Worm (Caenorhabditis elegans): ENCODE data around the gene R155.5.

ce11 chrIII:1989940-1990339 lies 19.6 kb upstream of the R155.5 start:
- TF ChIP-seq nhr-12 (tag; optimal IDR thresholded peaks at IDR 0.05) (no peak), egl-27 (tag; optimal IDR thresholded peaks at IDR 0.05) (no peak), dmd-4 (tag; optimal IDR thresholded peaks at IDR 0.05) (no peak), elt-3 (tag; optimal IDR thresholded peaks at IDR 0.05) (no peak), ama-1 (optimal IDR thresholded peaks at IDR 0.05) (no peak), crh-2 (tag; optimal IDR thresholded peaks at IDR 0.05) (no peak), mdl-1 (tag; optimal IDR thresholded peaks at IDR 0.05) (no peak), lin-13 (GFP tag; optimal IDR thresholded peaks at IDR 0.05) (no peak)

Measured in whole organism, L2 larva.